Worm (Caenorhabditis elegans): ENCODE results near the gene elf-1.

DNA sequence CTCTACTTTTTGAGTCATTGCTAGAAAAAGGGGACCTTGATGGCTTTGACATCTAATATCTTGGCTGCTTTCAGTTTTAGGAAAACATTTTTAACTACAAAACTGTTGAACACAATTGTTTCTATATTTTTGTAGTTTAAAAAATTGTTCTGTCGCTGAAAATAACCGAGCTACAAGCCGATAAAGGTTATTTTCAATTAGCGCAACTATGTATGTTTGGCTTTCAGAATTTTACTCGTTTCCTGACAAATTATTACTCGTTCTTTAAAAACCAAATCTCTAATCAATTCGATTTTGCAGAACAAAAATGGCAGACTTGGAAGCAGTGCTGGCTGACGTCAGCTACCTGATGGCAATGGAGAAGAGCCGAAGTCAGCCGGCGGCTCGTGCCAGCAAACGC lies 13.1 kb upstream of the elf-1 start, which contains the start of gene grk-2:
- TF ChIP-seq lin-15B (tag; optimal IDR thresholded peaks at IDR 0.05): no peak
- no peak for TF ChIP-seq aha-1 (tag)
- TF ChIP-seq F37D6.2 (tag; optimal IDR thresholded peaks at IDR 0.05): no peak
- TF ChIP-seq unc-130 (GFP tag; optimal IDR thresholded peaks at IDR 0.05): no peak
- TF ChIP-seq nhr-237 (tag; optimal IDR thresholded peaks at IDR 0.05): no peak
- TF ChIP-seq nhr-6 (tag; optimal IDR thresholded peaks at IDR 0.05): no peak
- TF ChIP-seq ceh-20 (GFP tag; IDR thresholded peaks at IDR 0.05): no peak
- no peak for TF ChIP-seq fkh-10 (GFP tag; optimal IDR thresholded peaks at IDR 0.05)
- TF ChIP-seq T26A8.4 (GFP tag; IDR thresholded peaks at IDR 0.05): no peak
- TF ChIP-seq skn-1 (tag; optimal IDR thresholded peaks at IDR 0.05): no peak
